Fruit fly (Drosophila melanogaster) whole organism, embryonic: ENCODE measurements around the gene CG8993.

Experiments
- BEAF-32 ChIP-seq: fragments of 200-800 bp; sonication (Bioruptor generic); optimal IDR thresholded peaks from 3 replicates; lab custom pipeline; 2017; ENCODE audit warnings: missing biosample characterization, missing genetic modification characterization, mild to moderate bottlenecking, moderate library complexity, missing genetic modification reagents
- Bgb ChIP-seq: fragments of 200-800 bp; sonication (Bioruptor generic); IDR thresholded peaks from 2 replicates; pipeline ENCODE4 v1.3.6; 2022; ENCODE audit warnings: missing biosample characterization, missing genetic modification characterization; ENCODE audit not compliant: partially characterized antibody
- C15 ChIP-seq: fragments of 200-800 bp; sonication (Bioruptor generic); IDR thresholded peaks from 3 replicates; pipeline ENCODE4 v1.3.6; 2022; ENCODE audit warnings: missing biosample characterization, missing genetic modification characterization
- CG10565 ChIP-seq: fragments of 200-800 bp; sonication (Bioruptor generic); optimal IDR thresholded peaks from 3 replicates; lab custom pipeline; 2016; ENCODE audit warnings: missing biosample characterization, mild to moderate bottlenecking, missing genetic modification characterization
- CG12236 ChIP-seq: fragments of 200-800 bp; sonication (Bioruptor generic); optimal IDR thresholded peaks from 2 replicates; lab custom pipeline; 2016; ENCODE audit warnings: missing biosample characterization, missing genetic modification characterization
- CG14710 ChIP-seq: fragments of 200-800 bp; sonication (Bioruptor generic); optimal IDR thresholded peaks from 3 replicates; lab custom pipeline; 2019; ENCODE audit warnings: missing biosample characterization, mild to moderate bottlenecking, missing genetic modification characterization, moderate library complexity
- CG15601 ChIP-seq: fragments of 200-800 bp; sonication (Bioruptor generic); optimal IDR thresholded peaks from 3 replicates; lab custom pipeline; 2019; ENCODE audit warnings: missing biosample characterization, mild to moderate bottlenecking, missing genetic modification characterization, moderate library complexity
- CG1647 ChIP-seq: fragments of 200-800 bp; sonication (Bioruptor generic); optimal IDR thresholded peaks from 3 replicates; lab custom pipeline; 2016; ENCODE audit warnings: missing biosample characterization, missing genetic modification characterization
- CG18011 ChIP-seq: fragments of 200-800 bp; sonication (Bioruptor generic); optimal IDR thresholded peaks from 2 replicates; lab custom pipeline; 2017; ENCODE audit warnings: missing biosample characterization, missing genetic modification characterization, mild to moderate bottlenecking, moderate library complexity, missing genotype
- CG31388 ChIP-seq: fragments of 200-800 bp; sonication (Bioruptor generic); optimal IDR thresholded peaks from 2 replicates; lab custom pipeline; 2016; ENCODE audit warnings: missing biosample characterization, missing genetic modification characterization
- CG32767 ChIP-seq: fragments of 200-800 bp; sonication (Bioruptor generic); IDR thresholded peaks from 2 replicates; pipeline ENCODE4 v1.3.6; 2022; ENCODE audit warnings: missing biosample characterization, missing genetic modification characterization
- CG7839 ChIP-seq: fragments of 200-800 bp; sonication (Bioruptor generic); optimal IDR thresholded peaks from 3 replicates; lab custom pipeline; 2018; ENCODE audit warnings: missing biosample characterization, mild to moderate bottlenecking, missing genetic modification characterization, moderate library complexity
- CG8089 ChIP-seq: fragments of 200-800 bp; sonication (Bioruptor generic); optimal IDR thresholded peaks from 3 replicates; lab custom pipeline; 2016; ENCODE audit warnings: missing biosample characterization, missing genetic modification characterization
- CG9215 ChIP-seq: fragments of 200-800 bp; sonication (Bioruptor generic); IDR thresholded peaks from 2 replicates; pipeline ENCODE4 v1.3.6; 2022; ENCODE audit warnings: missing biosample characterization, missing genetic modification characterization
- CkIIα-i1 ChIP-seq: fragments of 200-800 bp; sonication (Bioruptor generic); IDR thresholded peaks from 2 replicates; pipeline ENCODE4 v1.3.6; 2022; ENCODE audit warnings: missing biosample characterization, missing genetic modification characterization
- Dll ChIP-seq: fragments of 200-800 bp; sonication (Bioruptor generic); IDR thresholded peaks from 4 replicates; pipeline ENCODE4 v1.3.6; 2022; ENCODE audit warnings: missing biosample characterization, missing genetic modification characterization; ENCODE audit not compliant: partially characterized antibody
- HmgZ ChIP-seq: fragments of 200-800 bp; sonication (Bioruptor generic); optimal IDR thresholded peaks from 2 replicates; lab custom pipeline; 2018; ENCODE audit warnings: missing biosample characterization, mild to moderate bottlenecking, missing genetic modification characterization
- Hmx ChIP-seq: fragments of 200-800 bp; sonication (Bioruptor generic); optimal IDR thresholded peaks from 2 replicates; lab custom pipeline; 2016; ENCODE audit warnings: missing biosample characterization, missing genetic modification characterization
- Hr3 ChIP-seq: fragments of 200-800 bp; sonication (Bioruptor generic); optimal IDR thresholded peaks from 3 replicates; lab custom pipeline; 2016; ENCODE audit warnings: missing biosample characterization, missing genetic modification characterization
- Hr39 ChIP-seq: fragments of >200 bp; optimal IDR thresholded peaks from 2 replicates; lab custom pipeline; 2017
- MTF-1 ChIP-seq: fragments of 200-800 bp; sonication (Bioruptor generic); optimal IDR thresholded peaks from 2 replicates; lab custom pipeline; 2018; ENCODE audit warnings: missing biosample characterization, mild to moderate bottlenecking, missing genetic modification characterization, borderline replicate concordance
- Mrtf ChIP-seq: fragments of 200-800 bp; sonication (Bioruptor generic); IDR thresholded peaks from 3 replicates; pipeline ENCODE4 v1.3.6; 2022; ENCODE audit warnings: missing biosample characterization, missing genetic modification characterization
- Sox100B ChIP-seq: fragments of 200-800 bp; sonication (Bioruptor generic); optimal IDR thresholded peaks from 3 replicates; lab custom pipeline; 2018; ENCODE audit warnings: missing biosample characterization, mild to moderate bottlenecking, missing genetic modification characterization
- al ChIP-seq: fragments of 200-800 bp; sonication (Bioruptor generic); IDR thresholded peaks from 2 replicates; pipeline ENCODE4 v1.3.6; 2022; ENCODE audit warnings: missing biosample characterization, missing genetic modification characterization
- amos ChIP-seq: fragments of 200-800 bp; sonication (Bioruptor generic); IDR thresholded peaks from 2 replicates; pipeline ENCODE4 v1.3.6; 2022; ENCODE audit warnings: missing biosample characterization, missing genetic modification characterization; ENCODE audit not compliant: partially characterized antibody
- ap ChIP-seq: fragments of 200-800 bp; sonication (Bioruptor generic); IDR thresholded peaks from 2 replicates; pipeline ENCODE4 v1.3.6; 2022; ENCODE audit warnings: missing biosample characterization, missing genetic modification characterization
- ase ChIP-seq: fragments of 200-800 bp; sonication (Bioruptor generic); IDR thresholded peaks from 3 replicates; pipeline ENCODE4 v1.3.6; 2022; ENCODE audit warnings: missing biosample characterization, missing genetic modification characterization
- croc ChIP-seq: fragments of 200-800 bp; sonication (Bioruptor generic); conservative IDR thresholded peaks from 3 replicates; pipeline ENCODE4 v1.3.6; 2022; ENCODE audit warnings: missing biosample characterization, missing genetic modification characterization
- da ChIP-seq: fragments of 200-800 bp; sonication (Bioruptor generic); optimal IDR thresholded peaks from 2 replicates; lab custom pipeline; 2016; ENCODE audit warnings: missing biosample characterization, missing genetic modification characterization
- danr ChIP-seq: fragments of 200-800 bp; sonication (Bioruptor generic); IDR thresholded peaks from 2 replicates; pipeline ENCODE4 v1.3.6; 2022; ENCODE audit warnings: missing biosample characterization, missing genetic modification characterization
- ems ChIP-seq: fragments of 200-800 bp; sonication (Bioruptor generic); optimal IDR thresholded peaks from 3 replicates; lab custom pipeline; 2016; ENCODE audit warnings: missing biosample characterization, missing genetic modification characterization
- eve ChIP-seq, 2 experiments: fragments of >200 bp; optimal IDR thresholded peaks; 2 replicates each; lab custom pipeline; 2017; ENCODE audit warnings: missing biosample characterization in 2 of 2, missing genetic modification characterization in 2 of 2
- ewg ChIP-seq: fragments of 200-800 bp; sonication (Bioruptor generic); optimal IDR thresholded peaks from 3 replicates; lab custom pipeline; 2017; ENCODE audit warnings: mild to moderate bottlenecking, missing biosample characterization, missing genetic modification reagents, missing genetic modification characterization
- exex ChIP-seq: fragments of 200-800 bp; sonication (Bioruptor generic); optimal IDR thresholded peaks from 4 replicates; lab custom pipeline; 2018; ENCODE audit warnings: missing biosample characterization, mild to moderate bottlenecking, missing genetic modification characterization, moderate library complexity
- jumu ChIP-seq: fragments of 200-800 bp; sonication (Bioruptor generic); optimal IDR thresholded peaks from 3 replicates; lab custom pipeline; 2016; ENCODE audit warnings: missing biosample characterization, missing genetic modification characterization
- kay ChIP-seq: fragments of 200-800 bp; sonication (Bioruptor generic); optimal IDR thresholded peaks from 2 replicates; lab custom pipeline; 2016; ENCODE audit warnings: missing biosample characterization, missing genetic modification characterization
- lov ChIP-seq, 2 experiments: fragments of 200-800 bp in 1 of 2; fragments of >200 bp in 1 of 2; sonication (Bioruptor generic) in 1 of 2; IDR thresholded peaks in 1 of 2; optimal IDR thresholded peaks in 1 of 2; 2 replicates in 1 of 2; 3 replicates in 1 of 2; pipeline versions ENCODE4 v1.3.6 to Lab custom; 2017 to 2022; ENCODE audit warnings: missing biosample characterization in 1 of 2, missing genetic modification characterization in 1 of 2
- nom ChIP-seq: fragments of 200-800 bp; sonication (Bioruptor generic); optimal IDR thresholded peaks from 2 replicates; lab custom pipeline; 2017; ENCODE audit warnings: missing biosample characterization, missing genetic modification characterization, mild to moderate bottlenecking, moderate library complexity, missing genetic modification reagents
- otp ChIP-seq: fragments of 200-800 bp; sonication (Bioruptor generic); IDR thresholded peaks from 3 replicates; pipeline ENCODE4, ENCODE4 v1.3.6; 2022; ENCODE audit warnings: missing biosample characterization, missing genetic modification characterization
- pan ChIP-seq, 4 experiments: fragments of >200 bp in 3 of 4; fragments of 200-800 bp in 1 of 4; sonication (Bioruptor generic) in 1 of 4; optimal IDR thresholded peaks in 3 of 4; IDR thresholded peaks in 1 of 4; 2 replicates each; pipeline versions ENCODE4 v1.3.6 to Lab custom; 2017 to 2022; ENCODE audit warnings: missing biosample characterization in 2 of 4, missing genetic modification characterization in 2 of 4, mixed read lengths in 1 of 4
- pb ChIP-seq: fragments of 200-800 bp; sonication (Bioruptor generic); optimal IDR thresholded peaks from 3 replicates; lab custom pipeline; 2016; ENCODE audit warnings: missing biosample characterization, missing genetic modification characterization
- pzg ChIP-seq: fragments of 200-800 bp; sonication (Bioruptor generic); optimal IDR thresholded peaks from 3 replicates; lab custom pipeline; 2018; ENCODE audit warnings: missing biosample characterization, mild to moderate bottlenecking, missing genetic modification characterization, moderate library complexity
- ranshi ChIP-seq: fragments of 200-800 bp; sonication (Bioruptor generic); IDR thresholded peaks from 2 replicates; pipeline ENCODE4 v1.3.6; 2022; ENCODE audit warnings: missing biosample characterization, missing genetic modification characterization
- scrt ChIP-seq: fragments of 200-800 bp; sonication (Bioruptor generic); optimal IDR thresholded peaks from 2 replicates; lab custom pipeline; 2018; ENCODE audit warnings: missing biosample characterization, mild to moderate bottlenecking, missing genetic modification characterization, moderate library complexity
- sd ChIP-seq: fragments of 200-800 bp; sonication (Bioruptor generic); optimal IDR thresholded peaks from 3 replicates; lab custom pipeline; 2018; ENCODE audit warnings: missing biosample characterization, mild to moderate bottlenecking, missing genetic modification characterization, moderate library complexity
- sens-2 ChIP-seq: fragments of 200-800 bp; sonication (Bioruptor generic); IDR thresholded peaks from 2 replicates; pipeline ENCODE4 v1.3.6; 2022; ENCODE audit warnings: missing biosample characterization, missing genetic modification characterization
- twi ChIP-seq: fragments of 200-800 bp; optimal IDR thresholded peaks from 2 replicates; lab custom pipeline; 2019; ENCODE audit warnings: missing biosample characterization, mild to moderate bottlenecking, missing genetic modification characterization, moderate library complexity
- zen2 ChIP-seq: fragments of 200-800 bp; sonication (Bioruptor generic); IDR thresholded peaks from 3 replicates; pipeline ENCODE4 v1.3.6; 2022; ENCODE audit warnings: missing biosample characterization, missing genetic modification characterization; ENCODE audit not compliant: partially characterized antibody
- zfh1 ChIP-seq: fragments of 200-800 bp; sonication (Bioruptor generic); IDR thresholded peaks from 3 replicates; pipeline ENCODE4 v1.3.6; 2022; ENCODE audit warnings: missing biosample characterization, missing genetic modification characterization

The CG8993 gene

DNA sequence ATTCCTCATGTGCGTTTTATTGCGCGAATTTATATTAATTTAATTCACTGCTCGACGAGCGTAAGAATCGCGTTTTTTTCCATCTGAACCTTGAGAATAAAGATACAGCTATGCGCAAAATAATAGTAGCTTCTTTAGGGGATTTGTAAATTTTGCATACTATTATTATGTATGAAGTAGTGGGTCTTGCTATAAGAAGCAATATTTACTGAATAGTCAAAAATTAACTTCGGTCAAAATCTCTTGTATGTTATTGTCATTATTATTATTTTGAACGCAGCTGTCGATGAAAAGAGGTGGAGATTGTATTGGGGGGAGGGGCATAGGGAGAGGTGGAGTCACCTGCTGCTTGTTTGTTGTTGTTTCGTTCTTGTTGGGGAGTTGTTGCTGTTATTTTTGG, 46.8 kb downstream of the CG8993 start (continued):
- TF ChIP-seq kay (GFP tag; lab: Kevin White, UChicago) (peak; percentile 84), eve (GFP tag; optimal IDR thresholded peaks at IDR 0.05; lab: Kevin White, UChicago) (peak in 1 of 2 experiments; percentile 85), exex (peak; percentile 44), zfh1 (GFP tag; lab: Robert Waterston, UW) (peak; percentile 84), ems (GFP tag; lab: Kevin White, UChicago) (peak; percentile 71), pan (optimal IDR thresholded peaks at IDR 0.05; lab: Kevin White, UChicago) (no peak), pan (GFP tag; optimal IDR thresholded peaks at IDR 0.05 in 1 of 2, IDR thresholded peaks at IDR 0.05 in 1 of 2) (peak in 1 of 2 experiments; percentile 87), CG10565 (GFP tag; lab: Kevin White, UChicago) (peak; percentile 32), nom (GFP tag; lab: Kevin White, UChicago) (peak; percentile 85), CG8089 (GFP tag; lab: Kevin White, UChicago) (peak; percentile 25), ranshi (GFP tag; lab: Robert Waterston, UW) (peak; percentile 92), CG31388 (GFP tag; lab: Kevin White, UChicago) (peak; percentile 77), Hr39 (no peak), C15 (GFP tag; lab: Robert Waterston, UW) (peak; percentile 78; the same call in 2 of the 3 replicates), CkIIα-i1 (GFP tag; lab: Robert Waterston, UW) (peak; percentile 37; the same call in 1 of the 2 replicates), pb (GFP tag; lab: Kevin White, UChicago) (peak; percentile 69), CG18011 (GFP tag; lab: Kevin White, UChicago) (peak; percentile 27), CG1647 (GFP tag; lab: Kevin White, UChicago) (peak; percentile 89), MTF-1 (GFP tag; lab: Kevin White, UChicago) (peak; percentile 77), Hmx (GFP tag; lab: Kevin White, UChicago) (peak; percentile 30), jumu (peak; percentile 69), CG7839 (tag; lab: Kevin White, UChicago) (peak; percentile 93), sd (tag; lab: Kevin White, UChicago) (peak; percentile 58), Mrtf (GFP tag; lab: Robert Waterston, UW) (peak; percentile 69; the same call in 2 of the 3 replicates), CG14710 (tag; lab: Kevin White, UChicago) (peak; percentile 85), Sox100B (GFP tag; lab: Kevin White, UChicago) (peak; percentile 83), CG12236 (GFP tag; lab: Kevin White, UChicago) (peak; percentile 49), amos (GFP tag; lab: Robert Waterston, UW) (no peak), ase (GFP tag; lab: Robert Waterston, UW) (peak; percentile 84), al (GFP tag; lab: Robert Waterston, UW) (peak; percentile 81), scrt (GFP tag; lab: Kevin White, UChicago) (peak; percentile 78), zen2 (no peak), twi (tag; lab: Kevin White, UChicago) (no peak), pzg (peak; percentile 8), CG9215 (GFP tag; lab: Robert Waterston, UW) (peak; percentile 77), ewg (GFP tag; lab: Kevin White, UChicago) (peak; percentile 48), lov (optimal IDR thresholded peaks at IDR 0.05; lab: Kevin White, UChicago) (no peak), lov (GFP tag; IDR thresholded peaks at IDR 0.05; lab: Robert Waterston, UW) (0 out of 3 replicates have a peak, but pooled peaks have one; percentile 37), croc (GFP tag; lab: Robert Waterston, UW) (peak; percentile 70), otp (GFP tag; lab: Robert Waterston, UW) (peak; percentile 88), sens-2 (GFP tag; lab: Robert Waterston, UW) (peak; percentile 80), da (GFP tag; lab: Kevin White, UChicago) (peak; percentile 18), ap (GFP tag; lab: Robert Waterston, UW) (peak; percentile 77), danr (GFP tag; lab: Robert Waterston, UW) (peak; percentile 43; the same call in 1 of the 2 replicates), Bgb (GFP tag; lab: Robert Waterston, UW) (no peak), CG32767 (peak; percentile 85), HmgZ (tag; lab: Kevin White, UChicago) (peak; percentile 17), Dll (GFP tag; lab: Robert Waterston, UW) (no peak), CG15601 (tag; lab: Kevin White, UChicago) (peak; percentile 24), Hr3 (GFP tag; lab: Kevin White, UChicago) (peak; percentile 65), BEAF-32 (GFP tag; lab: Kevin White, UChicago) (no peak)
